Worm (Caenorhabditis elegans): ENCODE results near the gene pup-2.

- TF ChIP-seq unc-62 (GFP tag; optimal IDR thresholded peaks at IDR 0.05) (no peak), elt-2 (tag; optimal IDR thresholded peaks at IDR 0.05) (no peak), lin-15B (tag; optimal IDR thresholded peaks at IDR 0.05) (no peak), nhr-77 (tag; optimal IDR thresholded peaks at IDR 0.05) (no peak), snpc-4 (tag; optimal IDR thresholded peaks at IDR 0.05) (no peak), nhr-237 (tag; optimal IDR thresholded peaks at IDR 0.05) (no peak), ZK546.5 (tag; optimal IDR thresholded peaks at IDR 0.05) (no peak), elt-3 (tag; optimal IDR thresholded peaks at IDR 0.05) (no peak), pqm-1 (tag; optimal IDR thresholded peaks at IDR 0.05) (no peak), nfya-1 (tag; optimal IDR thresholded peaks at IDR 0.05; ENCODE audit: insufficient read depth) (no peak), ceh-16 (tag; optimal IDR thresholded peaks at IDR 0.05) (no peak), ama-1 (optimal IDR thresholded peaks at IDR 0.05) (no peak), pha-4 (tag; optimal IDR thresholded peaks at IDR 0.05) (no peak)
These were observed 4.5 kb upstream of the pup-2 start for ce11 chrIII:5181217-5181616.
